Worm (Caenorhabditis elegans) whole organism, late embryonic: ENCODE results near the gene appg-1.

Experiments used
- ceh-48 ChIP-seq: sonication (generic microtip); optimal IDR thresholded peaks from 2 replicates; lab custom pipeline; 2016; ENCODE audit warnings: missing genetic modification characterization, inconsistent platforms, missing compliant biosample characterization
- lin-11 ChIP-seq: fragments of 200-800 bp; sonication (Bioruptor generic); optimal IDR thresholded peaks from 2 replicates; lab custom pipeline; 2018; ENCODE audit warnings: mild to moderate bottlenecking, missing genetic modification characterization, missing compliant biosample characterization
- nfya-1 ChIP-seq: sonication (generic microtip); optimal IDR thresholded peaks from 2 replicates; lab custom pipeline; 2017; ENCODE audit warnings: missing genetic modification characterization, mild to moderate bottlenecking, missing compliant biosample characterization, antibody characterized with exemption, moderate library complexity
- nhr-11 ChIP-seq: fragments of 150-350 bp; optimal IDR thresholded peaks from 2 replicates; lab custom pipeline; 2014; ENCODE audit warnings: missing biosample characterization, missing genetic modification characterization
- pag-3 ChIP-seq: sonication (generic microtip); optimal IDR thresholded peaks from 2 replicates; lab custom pipeline; 2016; ENCODE audit warnings: missing compliant biosample characterization, missing genetic modification characterization, borderline replicate concordance
- pat-9 ChIP-seq: fragments of 200-800 bp; sonication (Bioruptor generic); optimal IDR thresholded peaks from 2 replicates; lab custom pipeline; 2018; ENCODE audit warnings: mild to moderate bottlenecking, missing genetic modification characterization, moderate library complexity, missing compliant biosample characterization
- pha-4 ChIP-seq: fragments of 150-350 bp; optimal IDR thresholded peaks from 2 replicates; lab custom pipeline; 2018; ENCODE audit warnings: missing biosample characterization, missing genetic modification reagents, missing genetic modification characterization
- pqm-1 ChIP-seq: sonication (generic microtip); optimal IDR thresholded peaks from 2 replicates; lab custom pipeline; 2016; ENCODE audit warnings: missing genetic modification characterization, missing compliant biosample characterization
- sox-2 ChIP-seq: fragments of 200-800 bp; sonication (Bioruptor generic); IDR thresholded peaks from 2 replicates; pipeline ENCODE4 v1.3.6; 2022; ENCODE audit warnings: missing genetic modification reagents, missing genetic modification characterization, missing compliant biosample characterization
- tbx-2 ChIP-seq: sonication (generic microtip); optimal IDR thresholded peaks from 2 replicates; lab custom pipeline; 2016; ENCODE audit warnings: missing genetic modification characterization, missing compliant biosample characterization
- ttx-3 ChIP-seq: sonication (generic microtip); optimal IDR thresholded peaks from 2 replicates; lab custom pipeline; 2016; ENCODE audit warnings: missing genetic modification reagents, missing genetic modification characterization, missing compliant biosample characterization

DNA sequence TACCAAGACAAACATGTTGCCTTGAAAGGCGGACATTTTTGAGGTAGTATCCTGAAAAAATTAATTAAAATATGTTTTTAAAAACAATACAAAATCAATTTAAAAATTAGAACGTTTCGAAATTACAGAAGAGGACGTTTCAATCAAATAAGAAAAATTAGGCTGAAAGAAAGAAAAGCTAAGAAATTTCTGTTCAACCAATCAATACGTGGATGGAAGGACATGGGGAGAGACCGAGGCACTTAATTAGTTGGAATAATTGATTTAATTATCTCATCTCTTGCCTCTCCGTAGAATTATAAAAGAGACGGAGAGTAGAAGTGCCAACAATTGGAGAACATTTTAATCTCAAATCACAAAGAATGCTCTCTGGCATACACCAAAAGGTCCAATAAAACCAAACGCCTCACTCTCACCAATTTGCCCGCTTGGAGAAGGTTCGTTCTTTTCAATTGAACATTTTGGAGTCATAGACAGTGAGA, 43.7 kb downstream of the appg-1 start, which contains the start of gene ceh-58:
- no peak for TF ChIP-seq ttx-3 (tag; lab: Kevin White, UChicago)
- no peak for TF ChIP-seq ceh-48 (tag; lab: Kevin White, UChicago)
- TF ChIP-seq pha-4 (tag; lab: Kevin White, UChicago), result no peak
- TF ChIP-seq sox-2 (GFP tag; lab: Robert Waterston, UW), result no peak
- TF ChIP-seq nhr-11 (tag; lab: Kevin White, UChicago), result no peak
- no peak for TF ChIP-seq tbx-2 (tag; lab: Kevin White, UChicago)
- TF ChIP-seq pat-9 (tag; lab: Kevin White, UChicago), result no peak
- TF ChIP-seq pag-3 (tag; lab: Kevin White, UChicago), result no peak
- TF ChIP-seq pqm-1 (tag; lab: Kevin White, UChicago), result no peak
- no peak for TF ChIP-seq nfya-1 (tag; lab: Kevin White, UChicago)
- TF ChIP-seq lin-11 (tag; lab: Kevin White, UChicago), result no peak
